Worm (Caenorhabditis elegans) whole organism, early embryonic: ENCODE measurements around the gene pak-2.

Experiments used
- aly-1 ChIP-seq: sonication (generic microtip); optimal IDR thresholded peaks from 2 replicates; lab custom pipeline; 2016; ENCODE audit warnings: missing genetic modification characterization, missing compliant biosample characterization
- ama-1 ChIP-seq: fragments of 150-350 bp; optimal IDR thresholded peaks from 2 replicates; lab custom pipeline; 2014
- flt-1 ChIP-seq: fragments of 200-800 bp; sonication (Bioruptor generic); IDR thresholded peaks from 2 replicates; pipeline ENCODE4 v1.3.6; 2022; ENCODE audit warnings: missing genetic modification characterization, missing compliant biosample characterization
- hnd-1 ChIP-seq: sonication (generic microtip); optimal IDR thresholded peaks from 2 replicates; lab custom pipeline; 2016; ENCODE audit warnings: missing genetic modification characterization, missing compliant biosample characterization

DNA sequence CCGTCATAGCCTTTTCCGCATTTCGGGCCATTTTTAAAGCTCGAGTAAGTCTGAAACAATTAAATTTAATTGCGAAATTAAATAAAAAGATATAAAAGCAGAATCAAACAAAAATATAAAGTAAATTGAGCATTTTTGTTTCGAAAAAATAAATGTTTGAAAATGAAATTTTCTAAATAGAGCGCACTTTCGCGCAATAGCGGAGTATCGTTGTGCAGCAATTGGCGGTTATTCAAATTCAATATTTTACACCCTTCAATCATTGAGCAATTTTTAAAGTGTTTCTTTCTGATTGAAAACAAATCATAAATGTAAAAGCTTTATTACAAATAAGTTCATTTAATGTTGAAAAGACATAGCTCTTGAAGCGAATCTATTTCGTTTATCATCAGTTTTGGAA lies 38.6 kb downstream of the pak-2 start, which contains the start of gene isy-1:
- TF ChIP-seq aly-1 (tag; lab: Kevin White, UChicago) = no peak
- no peak for TF ChIP-seq flt-1 (GFP tag; lab: Robert Waterston, UW)
- no peak for TF ChIP-seq ama-1 (lab: Kevin White, UChicago)
- TF ChIP-seq hnd-1 (tag; lab: Kevin White, UChicago) = no peak
